Fruit fly (Drosophila melanogaster) ovary, adult (tissue): Measurements from ENCODE around the gene Pzl.

Experiments
- CG17801 ChIP-seq: fragments of 200-800 bp; optimal IDR thresholded peaks from 2 replicates; lab custom pipeline; 2019; ENCODE audit warnings: missing biosample characterization, mild to moderate bottlenecking, missing genetic modification characterization, moderate library complexity; ENCODE audit not compliant: partially characterized antibody

The Pzl gene

dm6 chr3R:3263482-3263881 is at the start of gene Pzl:
Pzl (minus strand) TSS chr3R:3263582.
- no peak for TF ChIP-seq CG17801 (GFP tag; lab: Kevin White, UChicago)

dm6 chr3R:2858463-2858862 is 404.9 kb downstream of the Pzl start:
- TF ChIP-seq CG17801 (GFP tag; lab: Kevin White, UChicago) = no peak
